Worm (Caenorhabditis elegans) whole organism, young adult: ENCODE data around the gene T04F8.2.
"Not testable (repeated sequence)": the region's sequence is repeated elsewhere in the genome, so short reads cannot be mapped to it uniquely, and the experiment has no call there.

Experiments used
- F49E8.2 ChIP-seq: sonication (generic microtip); optimal IDR thresholded peaks from 3 replicates; lab custom pipeline; 2017; ENCODE audit warnings: missing genetic modification characterization, mild to moderate bottlenecking, missing compliant biosample characterization, antibody characterized with exemption, moderate library complexity; ENCODE audit not compliant: insufficient read depth
- K11D2.4 ChIP-seq: fragments of 200-800 bp; sonication (Bioruptor generic); IDR thresholded peaks from 2 replicates; pipeline ENCODE4 v1.3.6; 2022; ENCODE audit warnings: missing genetic modification reagents, missing genetic modification characterization, missing compliant biosample characterization
- ZK185.1 ChIP-seq: sonication (generic microtip); optimal IDR thresholded peaks from 2 replicates; lab custom pipeline; 2016; ENCODE audit warnings: mild to moderate bottlenecking, missing genetic modification characterization, missing compliant biosample characterization; ENCODE audit not compliant: poor library complexity, severe bottlenecking
- efl-1 ChIP-seq: fragments of 150-350 bp; optimal IDR thresholded peaks from 2 replicates; lab custom pipeline; 2014; ENCODE audit warnings: missing biosample characterization, missing genetic modification reagents, missing genetic modification characterization
- hrde-1 ChIP-seq: sonication (generic microtip); optimal IDR thresholded peaks from 2 replicates; lab custom pipeline; 2016; ENCODE audit warnings: missing genetic modification characterization, mild to moderate bottlenecking, missing compliant biosample characterization, moderate library complexity, missing genotype, missing genetic modification reagents, borderline replicate concordance
- lir-1 ChIP-seq: fragments of 200-800 bp; sonication (Bioruptor generic); conservative IDR thresholded peaks from 2 replicates; pipeline ENCODE4 v1.3.6; 2022; ENCODE audit warnings: missing genetic modification reagents, missing genetic modification characterization, missing compliant biosample characterization
- pha-4 ChIP-seq: fragments of 150-350 bp; sonication (generic microtip); optimal IDR thresholded peaks from 2 replicates; lab custom pipeline; 2014; ENCODE audit warnings: missing biosample characterization, missing genetic modification reagents, missing genetic modification characterization
- unc-62 ChIP-seq: fragments of 150-350 bp; optimal IDR thresholded peaks from 2 replicates; lab custom pipeline; 2014; ENCODE audit warnings: missing biosample characterization, missing genetic modification reagents, missing genetic modification characterization
- ztf-25 ChIP-seq: fragments of 200-800 bp; sonication (Bioruptor generic); IDR thresholded peaks from 2 replicates; pipeline ENCODE4 v1.3.6; 2022; ENCODE audit warnings: missing genetic modification reagents, missing genetic modification characterization, missing compliant biosample characterization

ce11 chrX:11643767-11644235, 12.6 kb downstream of the T04F8.2 start, which contains the start of gene sto-4:
- peak; percentile 97 for TF ChIP-seq lir-1 (GFP tag; lab: Robert Waterston, UW)
- not testable (repeated sequence) for TF ChIP-seq unc-62 (GFP tag; lab: Kevin White, UChicago); F49E8.2 (tag; lab: Kevin White, UChicago); ztf-25 (GFP tag; lab: Robert Waterston, UW); ZK185.1 (tag; lab: Kevin White, UChicago); pha-4 (tag; lab: Kevin White, UChicago); hrde-1 (tag; lab: Kevin White, UChicago); efl-1
- TF ChIP-seq K11D2.4 (GFP tag; lab: Robert Waterston, UW) = peak; percentile 53; the same call in 1 of the 2 replicates
